Fruit fly (Drosophila melanogaster) Kc167 (cell line): ENCODE data around the gene CG18557.

Source experiments
- h ChIP-seq: fragments of >200 bp; optimal IDR thresholded peaks from 3 replicates; lab custom pipeline; 2018; ENCODE audit warnings: missing external identifiers
- psq ChIP-seq: fragments of >200 bp; optimal IDR thresholded peaks from 2 replicates; lab custom pipeline; 2017; ENCODE audit warnings: missing external identifiers

dm6 chr2L:2845634-2846033, at the start of gene CG18557:
- TF ChIP-seq h (lab: Kevin White, UChicago) (no peak), psq (no peak)
